Fruit fly (Drosophila melanogaster): ENCODE results near the gene FMRFaR.

Gene FMRFaR

dm6 chr3L:3060054-3060979 is 58.8 kb downstream of the FMRFaR start (continued):
- TF ChIP-seq CG4360 (GFP tag; IDR thresholded peaks at IDR 0.05) (peak; percentile 91), CG2202 (tag; optimal IDR thresholded peaks at IDR 0.05) (peak; percentile 93), Tbp (GFP tag; optimal IDR thresholded peaks at IDR 0.05) (no peak), HLH54F (GFP tag; optimal IDR thresholded peaks at IDR 0.05) (peak; percentile 99), Rx (GFP tag; IDR thresholded peaks at IDR 0.05) (peak; percentile 99), ac (GFP tag; optimal IDR thresholded peaks at IDR 0.05) (peak; percentile 94), grn (GFP tag; optimal IDR thresholded peaks at IDR 0.05) (peak; percentile 88), cg (GFP tag; optimal IDR thresholded peaks at IDR 0.05) (peak; percentile 89), Lpt (GFP tag; optimal IDR thresholded peaks at IDR 0.05) (peak; percentile 12), Poxn (GFP tag; IDR thresholded peaks at IDR 0.05) (peak; percentile 97), Hmr (GFP tag; optimal IDR thresholded peaks at IDR 0.05) (peak; percentile 99), fd96Cb (tag; optimal IDR thresholded peaks at IDR 0.05) (peak; percentile 98), CG6254 (GFP tag; optimal IDR thresholded peaks at IDR 0.05) (peak; percentile 91), CG17385 (GFP tag; optimal IDR thresholded peaks at IDR 0.05) (peak; percentile 94), nmo (GFP tag; optimal IDR thresholded peaks at IDR 0.05) (peak; percentile 97), tio (GFP tag; optimal IDR thresholded peaks at IDR 0.05) (peak; percentile 99), ems (GFP tag; optimal IDR thresholded peaks at IDR 0.05) (peak; percentile 99), fd64A (GFP tag; optimal IDR thresholded peaks at IDR 0.05) (peak; percentile 94), CG15269 (tag; optimal IDR thresholded peaks at IDR 0.05) (peak; percentile 98), odd (GFP tag; optimal IDR thresholded peaks at IDR 0.05) (peak; percentile 94), z (GFP tag; IDR thresholded peaks at IDR 0.05) (peak; percentile 85), Opbp (GFP tag; IDR thresholded peaks at IDR 0.05; ENCODE audit: partially characterized antibody) (no peak; the same call in 2 of the 3 replicates), CG17361 (GFP tag; IDR thresholded peaks at IDR 0.05) (peak; percentile 97), sc (optimal IDR thresholded peaks at IDR 0.05) (no peak), sc (GFP tag; optimal IDR thresholded peaks at IDR 0.05) (peak; percentile 97), otp (GFP tag; IDR thresholded peaks at IDR 0.05) (peak; percentile 100), CG34376 (GFP tag; optimal IDR thresholded peaks at IDR 0.05) (peak; percentile 93), btn (GFP tag; optimal IDR thresholded peaks at IDR 0.05) (peak; percentile 97), pb (GFP tag; optimal IDR thresholded peaks at IDR 0.05) (peak; percentile 98), CG10267 (tag; optimal IDR thresholded peaks at IDR 0.05) (peak; percentile 88), cwo (GFP tag; optimal IDR thresholded peaks at IDR 0.05) (peak; percentile 97), Atf6 (GFP tag; IDR thresholded peaks at IDR 0.05) (peak; percentile 99), zen2 (GFP tag; IDR thresholded peaks at IDR 0.05; ENCODE audit: partially characterized antibody) (no peak), tx (GFP tag; optimal IDR thresholded peaks at IDR 0.05) (peak; percentile 98), CG1024 (GFP tag; IDR thresholded peaks at IDR 0.05) (peak; percentile 97), CG18599 (GFP tag; optimal IDR thresholded peaks at IDR 0.05) (peak; percentile 99), CG10366 (GFP tag; IDR thresholded peaks at IDR 0.05) (peak; percentile 99), Meics (GFP tag; optimal IDR thresholded peaks at IDR 0.05) (peak; percentile 98), Usf (GFP tag; optimal IDR thresholded peaks at IDR 0.05) (peak; percentile 98), Elba2 (GFP tag; optimal IDR thresholded peaks at IDR 0.05) (peak; percentile 88), CG17612 (GFP tag; IDR thresholded peaks at IDR 0.05) (peak; percentile 98), CG7839 (tag; optimal IDR thresholded peaks at IDR 0.05) (peak; percentile 98), Atf3 (GFP tag; optimal IDR thresholded peaks at IDR 0.05) (peak; percentile 99), kni (GFP tag; optimal IDR thresholded peaks at IDR 0.05) (peak; percentile 92), corto (GFP tag; optimal IDR thresholded peaks at IDR 0.05) (peak; percentile 99), CG14050 (GFP tag; IDR thresholded peaks at IDR 0.05) (peak; percentile 99), CG3065 (GFP tag; optimal IDR thresholded peaks at IDR 0.05) (peak; percentile 96), Doc2 (GFP tag; IDR thresholded peaks at IDR 0.05) (peak; percentile 98)
